Fruit fly (Drosophila melanogaster): ENCODE measurements around the gene CG7135.

dm6 chrX:18082674-18083073 lies 20.8 kb upstream of the CG7135 start:
- TF ChIP-seq CG8478 (optimal IDR thresholded peaks at IDR 0.05) (no peak), CTCF (optimal IDR thresholded peaks at IDR 0.05) (no peak)
